Fruit fly (Drosophila melanogaster): Measurements from ENCODE around the gene CG13678.

DNA sequence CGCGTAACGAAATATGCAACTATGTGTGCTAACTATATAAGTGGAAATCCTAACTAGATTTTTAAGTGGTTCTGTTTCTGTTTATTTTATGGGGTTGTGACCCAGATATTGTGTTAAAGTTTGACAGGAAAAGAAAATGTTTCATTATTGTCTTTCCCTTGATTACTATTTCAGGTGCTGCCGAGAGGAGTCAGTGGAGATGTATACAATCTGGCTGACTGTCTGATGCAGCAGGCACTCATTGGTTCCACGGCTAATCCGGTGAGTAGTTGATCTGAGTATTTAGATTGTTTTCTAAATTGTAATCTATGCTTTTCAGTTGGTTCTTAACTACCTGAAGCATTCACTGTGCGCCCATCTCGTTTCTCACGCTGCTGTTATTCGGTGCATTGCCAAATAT, 28.9 kb upstream of the CG13678 start, which contains the start of gene CG7387:
- no peak for TF ChIP-seq CG8478 (optimal IDR thresholded peaks at IDR 0.05)
- TF ChIP-seq CTCF (optimal IDR thresholded peaks at IDR 0.05) = no peak

Data from S2 (cell line).